Fruit fly (Drosophila melanogaster) S2 (cell line): Measurements from ENCODE around the gene mbm.

Experiments used
- CG8478 ChIP-seq: fragments of >200 bp; optimal IDR thresholded peaks from 2 replicates; lab custom pipeline; 2018
- CTCF ChIP-seq, 2 experiments: fragments of >200 bp; optimal IDR thresholded peaks; 2 replicates each; lab custom pipeline; 2018

DNA sequence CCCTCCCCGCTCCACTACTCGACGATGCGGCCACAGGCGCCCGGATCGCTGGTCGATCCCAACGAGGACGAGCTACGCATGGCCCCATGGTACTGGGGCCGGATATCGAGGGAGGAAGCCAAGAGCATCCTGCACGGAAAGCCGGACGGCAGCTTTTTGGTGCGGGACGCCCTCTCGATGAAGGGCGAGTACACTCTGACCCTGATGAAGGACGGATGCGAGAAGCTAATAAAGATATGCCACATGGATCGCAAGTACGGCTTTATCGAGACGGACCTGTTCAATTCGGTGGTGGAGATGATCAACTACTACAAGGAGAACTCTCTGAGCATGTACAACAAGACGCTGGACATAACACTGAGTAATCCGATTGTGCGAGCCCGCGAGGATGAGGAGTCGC is 25.5 kb upstream of the mbm start:
- TF ChIP-seq CG8478 (no peak), CTCF (optimal IDR thresholded peaks at IDR 0.05; lab: Kevin White, UChicago) (no peak)
